Worm (Caenorhabditis elegans) whole organism, L3 larva: ENCODE results near the gene bet-2.

Source experiments
- R02D3.7 ChIP-seq: fragments of 150-350 bp; optimal IDR thresholded peaks from 2 replicates; lab custom pipeline; 2014; ENCODE audit warnings: missing biosample characterization, missing genetic modification characterization
- ZK546.5 ChIP-seq: sonication (generic microtip); optimal IDR thresholded peaks from 2 replicates; lab custom pipeline; 2017; ENCODE audit warnings: missing biosample characterization, missing genetic modification characterization
- aly-2 ChIP-seq: fragments of 150-350 bp; optimal IDR thresholded peaks from 2 replicates; lab custom pipeline; 2014; ENCODE audit warnings: missing biosample characterization, missing genetic modification characterization
- ama-1 ChIP-seq: fragments of 150-350 bp; optimal IDR thresholded peaks from 2 replicates; lab custom pipeline; 2018
- ceh-16 ChIP-seq: sonication (generic microtip); optimal IDR thresholded peaks from 2 replicates; lab custom pipeline; 2017; ENCODE audit warnings: missing biosample characterization, missing genetic modification characterization
- ceh-28 ChIP-seq: fragments of 150-350 bp; optimal IDR thresholded peaks from 2 replicates; lab custom pipeline; 2014; ENCODE audit warnings: missing biosample characterization, missing genetic modification reagents, missing genetic modification characterization
- ceh-82 ChIP-seq: fragments of 150-350 bp; optimal IDR thresholded peaks from 2 replicates; lab custom pipeline; 2014; ENCODE audit warnings: missing biosample characterization, missing genetic modification characterization
- egl-27 ChIP-seq: sonication (generic microtip); optimal IDR thresholded peaks from 4 replicates; lab custom pipeline; 2017; ENCODE audit warnings: missing biosample characterization, missing genetic modification reagents, missing genetic modification characterization
- egl-5 ChIP-seq: fragments of 150-350 bp; optimal IDR thresholded peaks from 2 replicates; lab custom pipeline; 2017; ENCODE audit warnings: missing biosample characterization, missing genetic modification reagents, missing genetic modification characterization, inconsistent platforms
- elt-1 ChIP-seq: fragments of 150-350 bp; optimal IDR thresholded peaks from 2 replicates; lab custom pipeline; 2014; ENCODE audit warnings: missing biosample characterization, missing genetic modification characterization
- elt-2 ChIP-seq: sonication (generic microtip); optimal IDR thresholded peaks from 2 replicates; lab custom pipeline; 2016; ENCODE audit warnings: missing genetic modification reagents, mild to moderate bottlenecking, missing genetic modification characterization, missing compliant biosample characterization
- eor-1 ChIP-seq, 2 experiments: fragments of 150-350 bp; optimal IDR thresholded peaks; 2 replicates each; lab custom pipeline; 2014 to 2018; ENCODE audit warnings: missing biosample characterization in 2 of 2, missing genetic modification characterization in 2 of 2
- fkh-2 ChIP-seq: fragments of 150-350 bp; optimal IDR thresholded peaks from 2 replicates; lab custom pipeline; 2014; ENCODE audit warnings: missing biosample characterization, missing genetic modification reagents, missing genetic modification characterization
- fos-1 ChIP-seq: fragments of 150-350 bp; optimal IDR thresholded peaks from 2 replicates; lab custom pipeline; 2014; ENCODE audit warnings: missing biosample characterization, missing genetic modification characterization
- hmg-11 ChIP-seq: sonication (generic microtip); optimal IDR thresholded peaks from 2 replicates; lab custom pipeline; 2016; ENCODE audit warnings: missing genetic modification characterization, missing compliant biosample characterization
- jun-1 ChIP-seq: fragments of 150-350 bp; optimal IDR thresholded peaks from 2 replicates; lab custom pipeline; 2014; ENCODE audit warnings: missing biosample characterization, missing genetic modification reagents, missing genetic modification characterization
- lin-15B ChIP-seq: fragments of 150-350 bp; optimal IDR thresholded peaks from 2 replicates; lab custom pipeline; 2014; ENCODE audit warnings: missing biosample characterization, missing genetic modification characterization
- lin-39 ChIP-seq: fragments of 150-350 bp; optimal IDR thresholded peaks from 2 replicates; lab custom pipeline; 2018; ENCODE audit warnings: missing biosample characterization, missing genetic modification reagents, missing genetic modification characterization
- lsy-12 ChIP-seq: sonication (generic microtip); optimal IDR thresholded peaks from 2 replicates; lab custom pipeline; 2016; ENCODE audit warnings: mild to moderate bottlenecking, missing genetic modification characterization, missing compliant biosample characterization
- nfya-1 ChIP-seq: sonication (generic microtip); optimal IDR thresholded peaks from 2 replicates; lab custom pipeline; 2017; ENCODE audit warnings: missing genetic modification characterization, mild to moderate bottlenecking, missing compliant biosample characterization, antibody characterized with exemption, moderate library complexity; ENCODE audit not compliant: insufficient read depth
- nhr-11 ChIP-seq: fragments of 150-350 bp; optimal IDR thresholded peaks from 2 replicates; lab custom pipeline; 2014; ENCODE audit warnings: missing biosample characterization, missing genetic modification characterization
- nhr-12 ChIP-seq: fragments of 150-350 bp; optimal IDR thresholded peaks from 2 replicates; lab custom pipeline; 2014; ENCODE audit warnings: missing biosample characterization, missing genetic modification characterization
- nhr-23 ChIP-seq: fragments of 150-350 bp; optimal IDR thresholded peaks from 2 replicates; lab custom pipeline; 2014; ENCODE audit warnings: missing biosample characterization, missing genetic modification reagents, missing genetic modification characterization
- nhr-237 ChIP-seq: fragments of 150-350 bp; optimal IDR thresholded peaks from 2 replicates; lab custom pipeline; 2014; ENCODE audit warnings: missing biosample characterization, missing genetic modification characterization
- nhr-25 ChIP-seq: sonication (generic microtip); optimal IDR thresholded peaks from 2 replicates; lab custom pipeline; 2017; ENCODE audit warnings: missing biosample characterization, missing genetic modification characterization
- nhr-28 ChIP-seq: fragments of 150-350 bp; optimal IDR thresholded peaks from 2 replicates; lab custom pipeline; 2014; ENCODE audit warnings: missing biosample characterization, missing genetic modification characterization
- nhr-43 ChIP-seq: sonication (generic microtip); optimal IDR thresholded peaks from 2 replicates; lab custom pipeline; 2016; ENCODE audit warnings: mild to moderate bottlenecking, missing genetic modification characterization, missing compliant biosample characterization; ENCODE audit not compliant: poor library complexity, severe bottlenecking
- nhr-67 ChIP-seq: fragments of 150-350 bp; optimal IDR thresholded peaks from 2 replicates; lab custom pipeline; 2014; ENCODE audit warnings: missing biosample characterization, missing genetic modification characterization
- nhr-76 ChIP-seq: fragments of 150-350 bp; sonication (generic microtip); optimal IDR thresholded peaks from 5 replicates; lab custom pipeline; 2014; ENCODE audit warnings: missing biosample characterization, missing genetic modification characterization
- nhr-77 ChIP-seq: fragments of 150-350 bp; optimal IDR thresholded peaks from 2 replicates; lab custom pipeline; 2014; ENCODE audit warnings: missing biosample characterization, missing genetic modification characterization
- pha-4 ChIP-seq: fragments of 150-350 bp; optimal IDR thresholded peaks from 2 replicates; lab custom pipeline; 2014; ENCODE audit warnings: missing biosample characterization, missing genetic modification reagents, missing genetic modification characterization
- sea-2 ChIP-seq: fragments of 150-350 bp; sonication (generic microtip); optimal IDR thresholded peaks from 4 replicates; lab custom pipeline; 2014; ENCODE audit warnings: missing biosample characterization, missing genetic modification reagents, missing genetic modification characterization
- snpc-4 ChIP-seq: fragments of 150-350 bp; optimal IDR thresholded peaks from 2 replicates; lab custom pipeline; 2014; ENCODE audit warnings: missing biosample characterization, missing genetic modification characterization
- unc-39 ChIP-seq: sonication (generic microtip); optimal IDR thresholded peaks from 4 replicates; lab custom pipeline; 2017; ENCODE audit warnings: missing biosample characterization, missing genetic modification characterization
- unc-62 ChIP-seq: fragments of 150-350 bp; sonication (generic microtip); optimal IDR thresholded peaks from 4 replicates; lab custom pipeline; 2014; ENCODE audit warnings: missing biosample characterization, missing genetic modification reagents, missing genetic modification characterization
- ztf-4 ChIP-seq: fragments of 150-350 bp; optimal IDR thresholded peaks from 2 replicates; lab custom pipeline; 2014; ENCODE audit warnings: missing biosample characterization, missing genetic modification characterization

The bet-2 gene

ce11 chrX:10569185-10569584 lies at the start of gene bet-2:
bet-2 (plus strand) TSS chrX:10569273.
- TF ChIP-seq elt-2 (tag; lab: Kevin White, UChicago) (no peak), nhr-77 (tag; lab: Kevin White, UChicago) (no peak), fos-1 (tag; lab: Kevin White, UChicago) (no peak), ceh-28 (tag; lab: Kevin White, UChicago) (no peak), elt-1 (tag; lab: Kevin White, UChicago) (no peak), unc-39 (no peak), unc-62 (GFP tag; lab: Kevin White, UChicago) (no peak), eor-1 (tag; optimal IDR thresholded peaks at IDR 0.05; lab: Kevin White, UChicago) (no peak), nhr-67 (tag; lab: Kevin White, UChicago) (no peak), nhr-23 (tag; lab: Kevin White, UChicago) (no peak), egl-27 (tag; lab: Kevin White, UChicago) (no peak), ceh-82 (no peak), ZK546.5 (tag; lab: Kevin White, UChicago) (no peak), ceh-16 (no peak), fkh-2 (no peak), nhr-237 (tag; lab: Kevin White, UChicago) (no peak), snpc-4 (tag; lab: Kevin White, UChicago) (no peak)

ce11 chrX:10520185-10520584 lies 48.9 kb upstream of the bet-2 start:
- TF ChIP-seq ceh-16 (no peak), unc-39 (no peak), nhr-77 (tag; lab: Kevin White, UChicago) (no peak), R02D3.7 (no peak), ceh-82 (no peak), ztf-4 (tag; lab: Kevin White, UChicago) (no peak), nhr-23 (tag; lab: Kevin White, UChicago) (no peak), nhr-25 (tag; lab: Kevin White, UChicago) (no peak)
- TF ChIP-seq, all 47 proteins: peak for 0

ce11 chrX:10521313-10521712 lies 47.8 kb upstream of the bet-2 start, which contains the start of gene F14F3.4:
F14F3.4 (minus strand) TSS chrX:10521413.
- TF ChIP-seq nhr-76 (no peak), ceh-28 (tag; lab: Kevin White, UChicago) (no peak), nhr-43 (tag; lab: Kevin White, UChicago) (no peak), fkh-2 (no peak)

- TF ChIP-seq ceh-16 (no peak), nhr-25 (tag; lab: Kevin White, UChicago) (peak; percentile 92), sea-2 (no peak), lin-39 (tag; lab: Kevin White, UChicago) (peak; percentile 82), nhr-28 (no peak), ztf-4 (tag; lab: Kevin White, UChicago) (no peak), snpc-4 (tag; lab: Kevin White, UChicago) (peak; percentile 68), nhr-11 (no peak), ama-1 (no peak), hmg-11 (tag; lab: Kevin White, UChicago) (no peak), aly-2 (tag; lab: Kevin White, UChicago) (no peak), nfya-1 (peak; percentile 55), nhr-23 (tag; lab: Kevin White, UChicago) (peak; percentile 18), pha-4 (tag; lab: Kevin White, UChicago) (peak; percentile 52), nhr-43 (tag; lab: Kevin White, UChicago) (peak; percentile 63), egl-5 (tag; lab: Kevin White, UChicago) (no peak), lsy-12 (tag; lab: Kevin White, UChicago) (peak; percentile 0), jun-1 (peak; percentile 49), fkh-2 (no peak), elt-2 (tag; lab: Kevin White, UChicago) (no peak), ceh-28 (tag; lab: Kevin White, UChicago) (peak; percentile 42), nhr-12 (tag; lab: Kevin White, UChicago) (no peak), lin-15B (tag; lab: Kevin White, UChicago) (peak; percentile 35)
Observed at ce11 chrX:10524483-10524948, 44.6 kb upstream of the bet-2 start, which contains the start of the genes mboa-7 and git-1. mboa-7 (minus strand) TSS chrX:10524565. git-1 (plus strand) TSS chrX:10524898.
